Fruit fly (Drosophila melanogaster) whole organism, pupa: ENCODE data around the gene Pgls.

Experiments used
- CG10348 ChIP-seq: fragments of 200-800 bp; sonication (Bioruptor generic); IDR thresholded peaks from 2 replicates; pipeline ENCODE4 v1.3.6; 2022; ENCODE audit warnings: missing biosample characterization, missing genetic modification characterization
- CG12605 ChIP-seq: fragments of 200-800 bp; sonication (Bioruptor generic); IDR thresholded peaks from 2 replicates; pipeline ENCODE4 v1.3.6; 2022; ENCODE audit warnings: missing biosample characterization, missing genetic modification characterization
- CG13204 ChIP-seq: fragments of 200-800 bp; sonication (Bioruptor generic); optimal IDR thresholded peaks from 2 replicates; lab custom pipeline; 2018; ENCODE audit warnings: missing biosample characterization, mild to moderate bottlenecking, missing genetic modification characterization, moderate library complexity
- CG14655 ChIP-seq: fragments of 200-800 bp; sonication (Bioruptor generic); optimal IDR thresholded peaks from 3 replicates; lab custom pipeline; 2017; ENCODE audit warnings: mild to moderate bottlenecking, missing biosample characterization, missing genetic modification reagents, missing genetic modification characterization
- CG15710 ChIP-seq: fragments of 200-800 bp; sonication (Bioruptor generic); optimal IDR thresholded peaks from 2 replicates; lab custom pipeline; 2018; ENCODE audit warnings: missing biosample characterization, mild to moderate bottlenecking, missing genetic modification characterization, moderate library complexity
- CG17806 ChIP-seq: fragments of 200-800 bp; sonication (Bioruptor generic); optimal IDR thresholded peaks from 2 replicates; lab custom pipeline; 2018; ENCODE audit warnings: missing biosample characterization, mild to moderate bottlenecking, missing genetic modification characterization, moderate library complexity
- CG32121 ChIP-seq: fragments of 200-800 bp; sonication (Bioruptor generic); IDR thresholded peaks from 2 replicates; pipeline ENCODE4 v1.3.6; 2022; ENCODE audit warnings: missing biosample characterization, missing genetic modification characterization
- CG34367 ChIP-seq: fragments of 200-800 bp; sonication (Bioruptor generic); optimal IDR thresholded peaks from 2 replicates; lab custom pipeline; 2018; ENCODE audit warnings: missing biosample characterization, mild to moderate bottlenecking, missing genetic modification characterization
- CG4496 ChIP-seq: fragments of 200-800 bp; sonication (Bioruptor generic); IDR thresholded peaks from 3 replicates; pipeline ENCODE4 v1.3.6; 2022; ENCODE audit warnings: missing biosample characterization, missing genetic modification characterization
- CG8159 ChIP-seq: fragments of 200-800 bp; sonication (Bioruptor generic); optimal IDR thresholded peaks from 3 replicates; lab custom pipeline; 2018; ENCODE audit warnings: missing biosample characterization, mild to moderate bottlenecking, missing genetic modification characterization, moderate library complexity
- CG8301 ChIP-seq: fragments of 200-800 bp; sonication (Bioruptor generic); optimal IDR thresholded peaks from 2 replicates; lab custom pipeline; 2018; ENCODE audit warnings: missing biosample characterization, mild to moderate bottlenecking, missing genetic modification characterization
- CG9948 ChIP-seq: fragments of 200-800 bp; sonication (Bioruptor generic); optimal IDR thresholded peaks from 2 replicates; lab custom pipeline; 2018; ENCODE audit warnings: missing biosample characterization, mild to moderate bottlenecking, missing genetic modification characterization, moderate library complexity
- D1 ChIP-seq: fragments of 200-800 bp; sonication (Bioruptor generic); optimal IDR thresholded peaks from 2 replicates; lab custom pipeline; 2018; ENCODE audit warnings: missing biosample characterization, mild to moderate bottlenecking, missing genetic modification characterization, moderate library complexity
- EcR ChIP-seq: fragments of 200-800 bp; sonication (Bioruptor generic); optimal IDR thresholded peaks from 3 replicates; lab custom pipeline; 2019; ENCODE audit warnings: missing biosample characterization, missing genetic modification characterization, mild to moderate bottlenecking, moderate library complexity, missing genetic modification reagents
- Pif1A ChIP-seq: fragments of 200-800 bp; sonication (Bioruptor generic); optimal IDR thresholded peaks from 3 replicates; lab custom pipeline; 2016; ENCODE audit warnings: missing biosample characterization, missing genetic modification characterization
- Pif1B ChIP-seq: fragments of 200-800 bp; sonication (Bioruptor generic); optimal IDR thresholded peaks from 3 replicates; lab custom pipeline; 2016; ENCODE audit warnings: missing biosample characterization, missing genetic modification characterization
- Snoo ChIP-seq: fragments of 200-800 bp; sonication (Bioruptor generic); optimal IDR thresholded peaks from 3 replicates; lab custom pipeline; 2017; ENCODE audit warnings: missing biosample characterization, mild to moderate bottlenecking, missing genetic modification characterization, inconsistent platforms
- fd96Ca ChIP-seq: fragments of 200-800 bp; sonication (Bioruptor generic); IDR thresholded peaks from 3 replicates; pipeline ENCODE4 v1.3.6; 2022; ENCODE audit warnings: missing biosample characterization, missing genetic modification characterization
- rn ChIP-seq: fragments of 200-800 bp; sonication (Bioruptor generic); IDR thresholded peaks from 2 replicates; pipeline ENCODE4 v1.3.6; 2022; ENCODE audit warnings: missing biosample characterization, missing genetic modification characterization

Gene Pgls

DNA sequence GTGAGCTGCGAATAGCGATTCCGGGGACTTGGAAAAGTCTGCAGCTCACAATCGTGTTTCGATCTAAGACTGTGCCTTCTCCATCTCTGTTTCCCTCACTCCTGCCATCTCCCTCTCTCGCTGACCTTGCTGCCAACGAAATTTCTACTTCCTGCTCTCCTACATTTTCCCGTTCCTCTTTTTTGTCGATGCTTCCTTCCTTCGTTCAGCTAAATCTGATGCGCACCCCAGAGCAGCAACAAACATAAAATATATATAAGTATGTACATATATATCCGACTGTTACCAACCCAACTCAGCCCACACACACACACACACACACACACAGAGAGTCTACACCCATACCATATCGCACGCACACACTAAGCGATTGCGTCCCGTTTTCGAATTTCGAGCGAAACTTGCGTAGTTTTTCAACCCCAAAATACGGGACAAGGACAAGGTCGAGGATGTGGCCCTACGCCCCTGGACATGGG, 23.0 kb upstream of the Pgls start, which contains the start of gene Imp:
Gene Imp, minus strand, starts transcription at position 51 of the 476 bp plus-strand sequence.
- TF ChIP-seq CG34367 (tag; lab: Kevin White, UChicago) (no peak), fd96Ca (GFP tag; lab: Robert Waterston, UW) (no peak), rn (GFP tag; lab: Robert Waterston, UW) (no peak), D1 (tag; lab: Kevin White, UChicago) (no peak), EcR (no peak), Pif1A (GFP tag; lab: Kevin White, UChicago) (no peak), CG10348 (no peak)
- TF ChIP-seq, all 21 proteins: peak for 0

DNA sequence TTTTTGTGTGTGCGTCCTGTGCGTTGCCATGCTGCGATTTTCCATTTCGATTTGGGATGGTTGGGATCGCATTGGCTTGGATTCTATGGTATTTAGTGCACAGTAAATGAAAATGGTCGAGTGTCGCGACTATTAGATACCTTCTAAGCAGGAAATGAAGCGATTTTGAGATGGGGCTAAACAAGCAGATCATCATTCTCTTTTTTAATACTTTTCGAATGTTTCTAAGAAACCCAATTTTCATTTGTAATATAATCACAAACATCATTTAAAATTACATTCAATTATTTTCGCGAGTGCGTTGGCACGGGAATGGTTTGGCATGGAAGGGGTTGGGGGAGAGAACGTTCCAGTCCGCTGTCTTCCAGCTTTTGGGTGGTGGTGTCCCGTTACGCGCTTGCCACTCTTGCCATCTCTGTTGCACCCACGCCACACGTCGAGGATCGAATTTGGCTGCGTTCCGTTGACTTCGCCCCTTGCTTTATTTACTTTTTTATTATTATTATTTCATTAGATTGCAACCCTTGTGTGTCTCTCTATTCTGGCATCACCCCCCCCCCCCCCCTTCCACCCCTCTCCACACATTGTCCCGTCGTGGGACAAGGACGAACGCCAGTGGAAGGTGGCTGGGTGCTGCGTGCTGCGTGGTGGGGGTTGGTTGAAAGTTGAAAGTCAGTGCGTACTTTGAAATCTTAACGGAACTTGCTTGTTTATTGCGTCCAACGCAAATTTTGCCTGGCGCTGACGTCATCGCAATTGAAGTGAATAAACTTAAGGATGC, 21.7 kb upstream of the Pgls start:
- no peak for TF ChIP-seq CG8159 (tag; lab: Kevin White, UChicago)
- no peak for TF ChIP-seq EcR

DNA sequence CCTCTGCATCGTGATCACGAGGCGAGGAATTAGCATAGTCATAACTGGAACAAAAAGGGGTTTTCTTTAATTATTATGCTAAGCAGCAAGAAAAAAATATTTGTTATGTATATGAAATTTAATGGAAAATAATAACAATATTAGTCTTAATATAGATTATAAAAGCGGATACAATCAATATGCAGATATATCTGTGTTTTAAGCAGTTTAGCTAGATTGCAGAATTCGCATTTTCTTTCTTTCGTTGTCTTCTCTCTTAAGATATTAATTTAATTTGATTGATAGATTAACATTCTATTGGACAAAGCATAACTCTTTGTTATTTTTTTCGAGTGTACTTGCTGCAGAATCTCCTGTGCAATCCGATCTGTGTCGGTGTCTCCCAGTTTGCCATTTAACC, 19.9 kb upstream of the Pgls start:
- TF ChIP-seq CG8159 (tag; lab: Kevin White, UChicago) (peak; percentile 60), CG14655 (GFP tag; lab: Kevin White, UChicago) (no peak), CG12605 (GFP tag; lab: Robert Waterston, UW) (no peak), Snoo (tag; lab: Kevin White, UChicago) (no peak), CG34367 (tag; lab: Kevin White, UChicago) (peak; percentile 2), rn (GFP tag; lab: Robert Waterston, UW) (no peak), CG9948 (tag; lab: Kevin White, UChicago) (peak; percentile 30), fd96Ca (GFP tag; lab: Robert Waterston, UW) (no peak), CG17806 (tag; lab: Kevin White, UChicago) (peak; percentile 15), EcR (no peak), CG15710 (tag; lab: Kevin White, UChicago) (peak; percentile 16), CG32121 (no peak), CG8301 (tag; lab: Kevin White, UChicago) (no peak), CG10348 (no peak), CG4496 (no peak)

DNA sequence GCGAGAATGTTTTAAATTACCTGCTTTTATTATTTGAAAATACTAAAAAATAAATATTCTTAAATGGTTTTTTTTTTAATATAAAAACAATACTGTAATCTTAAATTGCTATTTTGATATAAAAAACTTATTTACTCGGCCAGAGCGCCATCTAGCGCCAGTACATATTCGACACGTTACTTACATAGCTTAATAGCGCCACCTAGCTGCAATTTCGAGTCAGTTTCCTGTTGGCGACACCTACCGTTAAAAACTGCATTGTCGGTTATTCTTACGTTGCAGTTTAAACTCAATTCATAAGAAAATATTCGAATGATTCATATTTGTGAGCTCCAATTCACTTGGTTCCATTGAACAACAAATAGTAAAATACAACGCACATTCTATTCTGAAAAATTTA, 14.9 kb upstream of the Pgls start:
- TF ChIP-seq D1 (tag; lab: Kevin White, UChicago) (peak; percentile 73), rn (GFP tag; lab: Robert Waterston, UW) (no peak), CG8159 (tag; lab: Kevin White, UChicago) (no peak), fd96Ca (GFP tag; lab: Robert Waterston, UW) (no peak), CG14655 (GFP tag; lab: Kevin White, UChicago) (no peak), CG17806 (tag; lab: Kevin White, UChicago) (peak; percentile 6), Snoo (tag; lab: Kevin White, UChicago) (peak; percentile 36)

DNA sequence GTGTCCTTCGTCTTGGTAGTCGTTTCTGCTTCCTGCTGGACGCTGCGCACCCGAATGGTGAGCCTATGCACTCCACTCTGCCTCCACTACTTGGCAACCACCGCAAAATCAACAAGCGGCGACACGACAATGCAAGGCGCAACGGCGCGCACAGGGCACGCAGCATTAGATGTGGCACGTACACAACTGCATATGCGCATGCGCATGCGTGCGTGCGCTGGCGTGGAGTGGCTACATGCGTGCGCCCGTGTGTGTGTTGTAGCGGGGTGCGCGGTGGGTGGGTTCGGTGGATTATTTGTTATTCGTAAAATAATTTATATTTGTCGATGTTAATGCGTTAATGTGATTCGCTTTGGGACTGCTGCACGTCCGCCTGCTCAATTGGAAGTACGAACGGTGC, 11.6 kb upstream of the Pgls start:
- TF ChIP-seq CG15710 (tag; lab: Kevin White, UChicago): no peak
- no peak for TF ChIP-seq CG4496
- TF ChIP-seq CG12605 (GFP tag; lab: Robert Waterston, UW): no peak
- TF ChIP-seq CG13204 (GFP tag; lab: Kevin White, UChicago): no peak
- TF ChIP-seq, all 21 proteins: peak for 0

DNA sequence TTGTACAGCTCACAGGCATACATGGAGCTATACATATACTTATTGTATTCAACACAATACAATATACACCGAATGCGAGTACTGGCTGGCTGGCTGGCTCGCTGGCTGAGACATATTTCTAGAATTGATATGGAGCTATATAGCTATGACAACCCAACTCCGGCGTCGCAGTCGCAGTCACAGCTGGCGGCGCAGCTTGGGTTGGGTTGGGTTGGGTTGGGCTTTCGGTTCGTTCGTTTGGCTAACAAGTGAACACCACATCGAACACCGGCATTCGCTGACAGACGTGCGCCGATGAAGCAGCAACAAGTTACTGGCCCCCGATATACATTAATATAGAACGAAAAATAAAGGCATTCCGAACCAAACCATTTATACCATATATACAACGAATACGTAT, 8.3 kb upstream of the Pgls start, which contains the start of gene CG15210:
Gene CG15210, plus strand, starts transcription at position 269 of the 400 bp plus-strand sequence.
- TF ChIP-seq Pif1B (no peak), CG32121 (no peak), CG10348 (no peak), CG34367 (tag; lab: Kevin White, UChicago) (no peak), CG13204 (GFP tag; lab: Kevin White, UChicago) (no peak), CG15710 (tag; lab: Kevin White, UChicago) (no peak), Snoo (tag; lab: Kevin White, UChicago) (no peak), CG17806 (tag; lab: Kevin White, UChicago) (no peak)

DNA sequence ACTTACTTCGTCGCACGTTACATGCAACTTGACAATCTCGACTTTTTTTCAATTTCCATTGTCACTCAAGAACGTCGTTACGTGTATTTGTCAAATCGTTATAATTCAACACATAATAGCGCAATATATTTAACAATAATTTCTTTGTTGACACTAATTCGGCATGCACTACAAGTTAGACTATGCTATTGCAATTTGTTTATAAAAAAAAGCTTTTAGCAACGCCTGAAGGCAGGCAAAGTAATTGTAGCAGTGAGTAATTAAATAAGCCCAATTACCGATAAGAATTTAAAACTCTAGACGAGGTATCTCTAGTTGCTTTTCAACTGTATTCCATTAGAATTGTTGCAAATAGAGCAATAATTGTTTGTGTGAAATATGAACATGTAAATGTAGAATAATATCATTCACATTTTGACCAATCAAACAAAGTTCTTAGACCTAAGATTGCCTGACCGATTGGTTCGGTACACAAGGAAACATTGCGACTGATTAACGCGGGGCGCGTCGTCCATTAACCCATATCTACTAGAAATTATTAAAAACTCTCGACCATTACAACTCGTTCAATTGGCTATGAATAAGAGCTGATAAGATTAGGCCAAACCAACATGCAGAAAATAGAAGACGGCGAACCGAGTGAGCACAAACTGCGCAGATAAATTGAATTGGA, 6.2 kb upstream of the Pgls start:
- TF ChIP-seq EcR (peak; percentile 0), CG12605 (GFP tag; lab: Robert Waterston, UW) (no peak)
